Fruit fly (Drosophila melanogaster) whole organism, adult: Measurements from ENCODE around the gene CG45072.

Experiments used
- CG14711 ChIP-seq: fragments of 200-800 bp; sonication (Bioruptor generic); optimal IDR thresholded peaks from 2 replicates; lab custom pipeline; 2018; ENCODE audit warnings: missing biosample characterization, mild to moderate bottlenecking, missing genetic modification characterization, moderate library complexity
- CG1620 ChIP-seq: fragments of 200-800 bp; sonication (Bioruptor generic); optimal IDR thresholded peaks from 2 replicates; lab custom pipeline; 2016; ENCODE audit warnings: missing biosample characterization, missing genetic modification characterization
- CG5204 ChIP-seq: fragments of 200-800 bp; sonication (Bioruptor generic); optimal IDR thresholded peaks from 2 replicates; lab custom pipeline; 2016; ENCODE audit warnings: missing biosample characterization, missing genetic modification characterization
- CG7101 ChIP-seq: fragments of 200-800 bp; sonication (Bioruptor generic); optimal IDR thresholded peaks from 2 replicates; lab custom pipeline; 2018; ENCODE audit warnings: missing biosample characterization, mild to moderate bottlenecking, missing genetic modification characterization, moderate library complexity
- Clk ChIP-seq: fragments of 200-800 bp; sonication (Bioruptor generic); optimal IDR thresholded peaks from 2 replicates; lab custom pipeline; 2017; ENCODE audit warnings: missing biosample characterization, missing genetic modification characterization
- Crg-1 ChIP-seq: fragments of 200-800 bp; sonication (Bioruptor generic); optimal IDR thresholded peaks from 2 replicates; lab custom pipeline; 2016; ENCODE audit warnings: missing biosample characterization, missing genetic modification characterization
- Hr96 ChIP-seq: fragments of 200-800 bp; sonication (Bioruptor generic); optimal IDR thresholded peaks from 2 replicates; lab custom pipeline; 2016; ENCODE audit warnings: missing biosample characterization, missing genetic modification characterization
- Mnt ChIP-seq: fragments of 200-800 bp; sonication (Bioruptor generic); optimal IDR thresholded peaks from 2 replicates; lab custom pipeline; 2016; ENCODE audit warnings: missing biosample characterization, mild to moderate bottlenecking, missing genetic modification characterization
- cic ChIP-seq: fragments of 200-800 bp; sonication (Bioruptor generic); optimal IDR thresholded peaks from 2 replicates; lab custom pipeline; 2017; ENCODE audit warnings: missing biosample characterization, mild to moderate bottlenecking, missing genetic modification characterization, moderate library complexity
- kay ChIP-seq: fragments of 200-800 bp; sonication (Bioruptor generic); peaks from one replicate; lab custom pipeline; 2016; ENCODE audit warnings: missing biosample characterization, missing genetic modification characterization, borderline replicate concordance
- pad ChIP-seq: fragments of 200-800 bp; sonication (Bioruptor generic); optimal IDR thresholded peaks from 3 replicates; lab custom pipeline; 2017; ENCODE audit warnings: missing biosample characterization, missing genetic modification characterization, mild to moderate bottlenecking, moderate library complexity, missing genetic modification reagents
- tj ChIP-seq: fragments of 200-800 bp; sonication (Bioruptor generic); optimal IDR thresholded peaks from 3 replicates; lab custom pipeline; 2017; ENCODE audit warnings: missing biosample characterization, mild to moderate bottlenecking, missing genetic modification characterization, moderate library complexity

DNA sequence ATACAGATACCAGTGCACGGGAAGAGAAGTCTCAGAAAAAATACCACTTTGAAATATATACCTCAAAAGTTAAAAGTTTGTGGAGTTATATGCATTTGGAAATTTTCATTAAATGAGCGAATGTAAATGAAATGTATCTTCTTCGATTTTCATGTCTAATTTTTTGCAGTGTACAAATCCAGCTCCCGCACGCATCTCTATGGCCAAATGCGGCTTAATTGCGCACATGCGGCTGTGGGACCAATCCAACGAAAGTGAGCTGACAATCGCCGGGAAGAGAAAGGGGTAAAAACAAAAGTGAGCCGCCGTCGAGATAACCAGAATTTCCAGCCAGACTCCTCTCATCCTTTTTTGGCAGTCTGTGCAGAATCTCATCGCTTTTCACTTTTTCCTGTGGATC lies 41.1 kb upstream of the CG45072 start:
- TF ChIP-seq CG14711 (tag; lab: Kevin White, UChicago) (no peak), CG1620 (GFP tag; lab: Kevin White, UChicago) (no peak), CG5204 (no peak), pad (GFP tag; lab: Kevin White, UChicago) (no peak), cic (no peak), CG7101 (no peak), kay (GFP tag; lab: Kevin White, UChicago) (no peak), Crg-1 (GFP tag; lab: Kevin White, UChicago) (no peak), Mnt (GFP tag; lab: Kevin White, UChicago) (no peak), tj (GFP tag; lab: Kevin White, UChicago) (no peak), Hr96 (GFP tag; lab: Kevin White, UChicago) (no peak), Clk (GFP tag; lab: Kevin White, UChicago) (no peak)
